Worm (Caenorhabditis elegans) whole organism, L4 larva: ENCODE data around the gene T24E12.10.

ENCODE experiments used
- F26F4.8 ChIP-seq: fragments of 200-800 bp; sonication (Bioruptor generic); conservative IDR thresholded peaks from 2 replicates; pipeline ENCODE4 v1.3.6; 2022; ENCODE audit warnings: missing genetic modification characterization, missing compliant biosample characterization
- F37D6.2 ChIP-seq: sonication (generic microtip); optimal IDR thresholded peaks from 2 replicates; lab custom pipeline; 2016; ENCODE audit warnings: mild to moderate bottlenecking, missing genetic modification characterization, missing compliant biosample characterization
- F44E2.7 ChIP-seq: fragments of 200-800 bp; sonication (Bioruptor generic); IDR thresholded peaks from 2 replicates; pipeline ENCODE4 v2.1.2; 2022; ENCODE audit warnings: missing genetic modification characterization, missing compliant biosample characterization
- Y48G9A.11 ChIP-seq: fragments of 200-800 bp; sonication (Bioruptor generic); IDR thresholded peaks from 2 replicates; pipeline ENCODE4 v1.3.6; 2022; ENCODE audit warnings: missing genetic modification reagents, missing genetic modification characterization, missing compliant biosample characterization
- ZK337.2 ChIP-seq: fragments of 200-800 bp; sonication (Bioruptor generic); IDR thresholded peaks from 2 replicates; pipeline ENCODE4 v1.3.6; 2022; ENCODE audit warnings: missing genetic modification reagents, missing genetic modification characterization, missing compliant biosample characterization
- attf-4 ChIP-seq: sonication (generic microtip); optimal IDR thresholded peaks from 3 replicates; lab custom pipeline; 2017; ENCODE audit warnings: missing biosample characterization, missing genetic modification characterization
- ceh-28 ChIP-seq: fragments of 150-350 bp; optimal IDR thresholded peaks from 2 replicates; lab custom pipeline; 2014; ENCODE audit warnings: missing biosample characterization, missing genetic modification reagents, missing genetic modification characterization
- ceh-32 ChIP-seq: sonication (generic microtip); optimal IDR thresholded peaks from 2 replicates; lab custom pipeline; 2016; ENCODE audit warnings: mild to moderate bottlenecking, missing genetic modification characterization, missing compliant biosample characterization; ENCODE audit not compliant: poor library complexity
- ctbp-1 ChIP-seq: fragments of 200-800 bp; sonication (Bioruptor generic); IDR thresholded peaks from 2 replicates; pipeline ENCODE4 v1.3.6; 2022; ENCODE audit warnings: missing genetic modification reagents, missing genetic modification characterization, missing compliant biosample characterization
- daf-16 ChIP-seq, 3 experiments: sonication (generic microtip); optimal IDR thresholded peaks; 2 replicates each; lab custom pipeline; 2016 to 2017; ENCODE audit warnings: missing genetic modification characterization in 3 of 3, missing genetic modification reagents in 3 of 3, mild to moderate bottlenecking in 2 of 3, missing compliant biosample characterization in 2 of 3, missing biosample characterization in 1 of 3, moderate library complexity in 1 of 3
- daf-19 ChIP-seq: fragments of 200-800 bp; sonication (Bioruptor generic); conservative IDR thresholded peaks from 2 replicates; pipeline ENCODE4 v1.3.6; 2022; ENCODE audit warnings: missing genetic modification characterization, missing compliant biosample characterization
- dmd-6 ChIP-seq: fragments of 200-800 bp; sonication (Bioruptor generic); IDR thresholded peaks from 2 replicates; pipeline ENCODE4 v1.3.6; 2022; ENCODE audit warnings: missing genetic modification reagents, missing genetic modification characterization, missing compliant biosample characterization
- dmd-8 ChIP-seq: fragments of 200-800 bp; sonication (Bioruptor generic); IDR thresholded peaks from 2 replicates; pipeline ENCODE4 v1.3.6; 2022; ENCODE audit warnings: missing genetic modification characterization, missing compliant biosample characterization
- dmd-9 ChIP-seq: fragments of 200-800 bp; sonication (Bioruptor generic); IDR thresholded peaks from 2 replicates; pipeline ENCODE4 v1.3.6; 2022; ENCODE audit warnings: missing genetic modification reagents, missing genetic modification characterization, missing compliant biosample characterization
- duxl-1 ChIP-seq: sonication (generic microtip); optimal IDR thresholded peaks from 2 replicates; lab custom pipeline; 2016; ENCODE audit warnings: mild to moderate bottlenecking, missing genetic modification characterization, moderate library complexity, missing compliant biosample characterization; ENCODE audit not compliant: poor library complexity
- egl-27 ChIP-seq: sonication (generic microtip); optimal IDR thresholded peaks from 3 replicates; lab custom pipeline; 2017; ENCODE audit warnings: missing biosample characterization, missing genetic modification reagents, missing genetic modification characterization
- hlh-11 ChIP-seq: fragments of 200-800 bp; sonication (Bioruptor generic); optimal IDR thresholded peaks from 2 replicates; lab custom pipeline; 2018; ENCODE audit warnings: mild to moderate bottlenecking, missing genetic modification characterization, missing compliant biosample characterization
- hmg-1.1 ChIP-seq: fragments of 200-800 bp; sonication (Bioruptor generic); IDR thresholded peaks from 2 replicates; pipeline ENCODE4 v1.3.6; 2022; ENCODE audit warnings: missing genetic modification reagents, missing genetic modification characterization, missing compliant biosample characterization
- jun-1 ChIP-seq: fragments of 150-350 bp; optimal IDR thresholded peaks from 2 replicates; lab custom pipeline; 2014; ENCODE audit warnings: missing biosample characterization, missing genetic modification reagents, missing genetic modification characterization
- lim-7 ChIP-seq: fragments of 200-800 bp; sonication (Bioruptor generic); IDR thresholded peaks from 2 replicates; pipeline ENCODE4 v1.3.6; 2022; ENCODE audit warnings: missing genetic modification characterization, missing compliant biosample characterization
- lin-15B ChIP-seq: fragments of 150-350 bp; sonication (generic microtip); optimal IDR thresholded peaks from 3 replicates; lab custom pipeline; 2014; ENCODE audit warnings: missing biosample characterization, missing genetic modification characterization
- lin-29 ChIP-seq: fragments of 200-800 bp; sonication (Bioruptor generic); IDR thresholded peaks from 2 replicates; pipeline ENCODE4 v1.3.6; 2022; ENCODE audit warnings: missing genetic modification reagents, missing genetic modification characterization, missing compliant biosample characterization
- lin-39 ChIP-seq: fragments of 150-350 bp; optimal IDR thresholded peaks from 2 replicates; lab custom pipeline; 2014; ENCODE audit warnings: missing biosample characterization, missing genetic modification reagents, missing genetic modification characterization
- lir-3 ChIP-seq: sonication (generic microtip); optimal IDR thresholded peaks from 2 replicates; lab custom pipeline; 2016; ENCODE audit warnings: mild to moderate bottlenecking, missing genetic modification characterization, missing compliant biosample characterization
- mdl-1 ChIP-seq, 2 experiments: fragments of 150-350 bp in 1 of 2; sonication (generic microtip) in 1 of 2; optimal IDR thresholded peaks; 2 replicates each; lab custom pipeline; 2014 to 2017; ENCODE audit warnings: missing biosample characterization in 2 of 2, missing genetic modification characterization in 2 of 2
- mdt-29 ChIP-seq: fragments of 200-800 bp; sonication (Bioruptor generic); IDR thresholded peaks from 2 replicates; pipeline ENCODE4 v1.3.6; 2022; ENCODE audit warnings: missing genetic modification reagents, missing genetic modification characterization, missing compliant biosample characterization
- nhr-10 ChIP-seq: fragments of 150-350 bp; optimal IDR thresholded peaks from 2 replicates; lab custom pipeline; 2014; ENCODE audit warnings: missing biosample characterization, missing genetic modification characterization
- nhr-102 ChIP-seq: sonication (generic microtip); optimal IDR thresholded peaks from 2 replicates; lab custom pipeline; 2016; ENCODE audit warnings: mild to moderate bottlenecking, missing genetic modification characterization, moderate library complexity, missing compliant biosample characterization
- nhr-28 ChIP-seq: fragments of 150-350 bp; optimal IDR thresholded peaks from 2 replicates; lab custom pipeline; 2014; ENCODE audit warnings: missing biosample characterization, missing genetic modification characterization
- nhr-48 ChIP-seq: sonication (generic microtip); optimal IDR thresholded peaks from 2 replicates; lab custom pipeline; 2016; ENCODE audit warnings: mild to moderate bottlenecking, missing genetic modification characterization, missing compliant biosample characterization
- nhr-77 ChIP-seq: fragments of 150-350 bp; optimal IDR thresholded peaks from 2 replicates; lab custom pipeline; 2014; ENCODE audit warnings: missing biosample characterization, missing genetic modification characterization
- pqm-1 ChIP-seq: sonication (generic microtip); optimal IDR thresholded peaks from 2 replicates; lab custom pipeline; 2017; ENCODE audit warnings: missing biosample characterization, missing genetic modification characterization
- skn-1 ChIP-seq: fragments of 150-350 bp; optimal IDR thresholded peaks from 2 replicates; lab custom pipeline; 2014; ENCODE audit warnings: missing biosample characterization, missing genetic modification characterization
- spr-1 ChIP-seq: sonication (generic microtip); optimal IDR thresholded peaks from 2 replicates; lab custom pipeline; 2016; ENCODE audit warnings: mild to moderate bottlenecking, missing genetic modification characterization, missing compliant biosample characterization
- unc-62 ChIP-seq, 3 experiments: fragments of 150-350 bp in 1 of 3; sonication (generic microtip); optimal IDR thresholded peaks in 2 of 3; peaks in 1 of 3; 1 replicate in 1 of 3; 2 replicates in 2 of 3; lab custom pipeline; 2014 to 2017; ENCODE audit warnings: missing biosample characterization in 3 of 3, missing genetic modification characterization in 3 of 3, missing genetic modification reagents in 3 of 3, missing genotype in 1 of 3
- zfp-3 ChIP-seq: fragments of 200-800 bp; sonication (Bioruptor generic); conservative IDR thresholded peaks from 2 replicates; pipeline ENCODE4 v1.3.6; 2022; ENCODE audit warnings: missing genetic modification reagents, missing genetic modification characterization, missing compliant biosample characterization
- ztf-7 ChIP-seq: fragments of 150-350 bp; optimal IDR thresholded peaks from 2 replicates; lab custom pipeline; 2014; ENCODE audit warnings: missing biosample characterization, missing genetic modification characterization

The T24E12.10 gene

DNA sequence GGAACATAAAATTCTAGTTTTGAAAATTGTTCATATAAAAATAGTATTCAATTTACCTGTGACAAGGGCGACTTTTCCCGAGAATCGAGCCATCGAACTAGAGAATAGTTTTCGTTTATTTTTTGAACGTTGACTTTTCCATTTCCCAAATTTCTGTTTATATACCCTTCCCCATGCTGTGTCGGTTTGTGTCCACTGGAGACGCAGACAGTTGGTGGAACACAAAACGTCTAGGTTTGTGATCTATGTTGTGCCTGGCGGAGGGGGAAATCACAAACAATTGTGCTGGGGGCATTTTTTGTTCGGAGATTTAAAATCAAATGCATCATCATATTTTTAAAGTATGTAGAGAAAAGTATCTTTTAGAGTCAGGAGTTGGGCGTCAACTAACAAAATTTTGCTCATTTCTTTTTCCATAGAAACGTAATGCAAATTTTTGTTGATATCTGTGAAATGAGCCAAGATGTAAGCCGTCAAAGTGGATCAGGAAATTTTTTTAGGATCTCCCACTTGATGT is 29.3 kb downstream of the T24E12.10 start, which contains the start of gene nta-1:
Gene nta-1, minus strand, starts transcription at position 131 of the 517 bp plus-strand sequence.
- TF ChIP-seq jun-1 (tag; lab: Kevin White, UChicago), result no peak
- peak; percentile 51 for TF ChIP-seq hlh-11 (tag; lab: Kevin White, UChicago)
- 0 out of 2 replicates have a peak, but pooled peaks have one; percentile 36 for TF ChIP-seq hmg-1.1 (GFP tag; lab: Robert Waterston, UW)
- peak in 1 of 2 experiments; percentile 97 for TF ChIP-seq unc-62 (GFP tag; optimal IDR thresholded peaks at IDR 0.05 in 1 of 2; lab: Kevin White, UChicago)
- TF ChIP-seq unc-62 (tag; optimal IDR thresholded peaks at IDR 0.05; lab: Kevin White, UChicago), result no peak
- no peak for TF ChIP-seq F44E2.7 (GFP tag; lab: Robert Waterston, UW)
- TF ChIP-seq pqm-1 (tag; lab: Kevin White, UChicago), result peak; percentile 50
- peak in 1 of 2 experiments; percentile 22 for TF ChIP-seq mdl-1 (tag; optimal IDR thresholded peaks at IDR 0.05; lab: Kevin White, UChicago)
- TF ChIP-seq lin-29 (GFP tag; lab: Robert Waterston, UW), result no peak
- TF ChIP-seq nhr-102, result peak; percentile 74
- TF ChIP-seq duxl-1 (tag; lab: Kevin White, UChicago), result peak; percentile 76
- TF ChIP-seq spr-1 (tag; lab: Kevin White, UChicago), result no peak
- TF ChIP-seq nhr-28 (tag; lab: Kevin White, UChicago), result peak; percentile 91
- TF ChIP-seq daf-16 (GFP tag; optimal IDR thresholded peaks at IDR 0.05; lab: Kevin White, UChicago), result no peak
- peak; percentile 64 for TF ChIP-seq daf-16 (tag; optimal IDR thresholded peaks at IDR 0.05; lab: Kevin White, UChicago)
- no peak for TF ChIP-seq lim-7 (GFP tag; lab: Robert Waterston, UW)
- peak; percentile 13 for TF ChIP-seq nhr-77 (tag; lab: Kevin White, UChicago)
- TF ChIP-seq dmd-6 (GFP tag; lab: Robert Waterston, UW), result peak; percentile 58

DNA sequence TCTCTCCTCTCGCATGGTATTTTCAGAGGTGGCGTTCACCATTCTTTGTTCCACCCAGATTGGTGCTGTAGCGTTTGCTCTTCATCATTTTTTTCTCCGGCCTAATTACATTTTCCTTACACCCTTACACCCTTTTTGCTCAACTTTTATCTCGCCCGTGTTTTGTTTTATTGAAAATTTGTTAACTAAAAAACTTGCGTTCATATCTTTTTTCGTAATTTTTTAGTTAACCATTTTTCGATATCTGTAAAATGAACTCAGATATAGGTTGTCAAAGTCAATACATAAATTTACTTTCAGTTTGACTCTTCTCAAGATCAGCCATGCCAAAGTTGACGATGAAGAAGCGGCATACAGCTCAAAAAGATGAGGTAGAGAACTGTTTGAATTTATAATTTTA is 31.4 kb downstream of the T24E12.10 start, which contains the start of gene F12E12.1:
Gene F12E12.1, plus strand, starts transcription at position 301 of the 400 bp plus-strand sequence.
- TF ChIP-seq lir-3 (tag; lab: Kevin White, UChicago), result no peak
- TF ChIP-seq dmd-9 (GFP tag; lab: Robert Waterston, UW), result no peak
- no peak for TF ChIP-seq ceh-28 (tag; lab: Kevin White, UChicago)
- TF ChIP-seq skn-1 (tag; lab: Kevin White, UChicago), result no peak
- no peak for TF ChIP-seq nhr-10
- no peak for TF ChIP-seq jun-1 (tag; lab: Kevin White, UChicago)
- no peak for TF ChIP-seq attf-4
- no peak for TF ChIP-seq lin-15B (tag; lab: Kevin White, UChicago)
- no peak for TF ChIP-seq F26F4.8 (GFP tag; lab: Robert Waterston, UW)

DNA sequence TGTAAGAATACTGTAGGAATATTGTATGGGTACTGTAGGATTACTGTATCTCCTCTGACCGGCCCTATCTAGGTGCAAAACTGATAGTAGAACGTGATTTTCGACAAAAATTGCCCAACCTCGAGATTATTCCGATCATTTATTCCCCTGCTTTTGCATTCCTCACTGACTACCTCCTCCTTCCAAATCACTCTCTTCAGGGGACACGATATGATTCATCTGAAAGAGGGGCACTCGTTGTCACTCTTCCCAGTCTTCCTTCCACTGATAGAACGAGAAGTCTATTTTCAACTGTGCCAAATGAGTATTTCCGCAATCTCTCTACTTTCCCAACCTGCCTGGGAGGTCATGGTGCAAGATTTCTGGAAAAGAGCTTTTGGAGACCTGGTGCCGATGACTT is 33.4 kb downstream of the T24E12.10 start, which contains the start of gene F12E12.2:
Gene F12E12.2, plus strand, starts transcription at position 301 of the 400 bp plus-strand sequence.
- no peak for TF ChIP-seq Y48G9A.11
- no peak for TF ChIP-seq zfp-3
- TF ChIP-seq daf-19, result no peak
- no peak for TF ChIP-seq nhr-48 (tag; lab: Kevin White, UChicago)
- TF ChIP-seq hlh-11 (tag; lab: Kevin White, UChicago), result no peak
- no peak for TF ChIP-seq ztf-7 (tag; lab: Kevin White, UChicago)
- no peak for TF ChIP-seq F37D6.2 (tag; lab: Kevin White, UChicago)
- no peak for TF ChIP-seq dmd-8 (GFP tag; lab: Robert Waterston, UW)
- no peak for TF ChIP-seq pqm-1 (tag; lab: Kevin White, UChicago)

DNA sequence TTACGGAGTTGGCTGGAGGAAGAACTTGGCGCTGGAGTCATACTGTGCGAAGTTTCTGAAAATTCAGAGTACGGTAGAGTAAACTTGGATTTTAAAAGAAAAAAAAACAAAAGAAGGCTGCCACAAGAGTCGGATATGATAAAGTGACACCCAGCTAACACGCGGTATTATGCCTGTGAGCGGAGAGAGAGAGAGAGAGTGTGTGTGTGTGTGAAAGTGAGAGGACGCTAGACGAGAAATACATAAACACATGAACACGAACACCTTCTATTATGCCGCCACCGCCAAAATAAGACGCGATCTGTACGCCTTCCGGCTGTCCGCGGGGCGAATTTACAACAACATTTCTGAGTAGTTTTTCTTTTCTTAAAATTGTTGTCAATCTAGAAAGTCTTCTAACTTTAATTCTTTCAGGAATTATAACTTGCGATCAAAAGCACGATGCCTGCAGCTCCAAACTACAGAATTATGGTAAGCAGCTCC is 36.1 kb downstream of the T24E12.10 start, which contains the start of gene F12E12.6:
Gene F12E12.6, minus strand, starts transcription at position 51 of the 483 bp plus-strand sequence.
- no peak for TF ChIP-seq attf-4
- no peak for TF ChIP-seq F26F4.8 (GFP tag; lab: Robert Waterston, UW)
- TF ChIP-seq lin-39 (tag; lab: Kevin White, UChicago), result no peak
- no peak for TF ChIP-seq ceh-28 (tag; lab: Kevin White, UChicago)
- TF ChIP-seq mdt-29 (GFP tag; lab: Robert Waterston, UW), result no peak
- no peak for TF ChIP-seq ZK337.2
- TF ChIP-seq hlh-11 (tag; lab: Kevin White, UChicago), result no peak
- no peak for TF ChIP-seq egl-27 (tag; lab: Kevin White, UChicago)
- TF ChIP-seq jun-1 (tag; lab: Kevin White, UChicago), result no peak
- no peak for TF ChIP-seq ceh-32
- TF ChIP-seq ctbp-1 (GFP tag; lab: Robert Waterston, UW), result no peak
- TF ChIP-seq, all 104 proteins: peak for 0
